Fruit fly (Drosophila melanogaster): ENCODE results near the gene yata.

The yata gene

dm6 chr3R:29761569-29761968, 12.6 kb downstream of the yata start (continued):
- TF ChIP-seq YL-1 (GFP tag; optimal IDR thresholded peaks at IDR 0.05) (no peak), CG32532 (GFP tag; IDR thresholded peaks at IDR 0.05) (no peak), ken (GFP tag; IDR thresholded peaks at IDR 0.05) (no peak), CG9932 (GFP tag; IDR thresholded peaks at IDR 0.05) (peak; percentile 45), CG16863 (GFP tag; optimal IDR thresholded peaks at IDR 0.05) (no peak), Ptx1 (GFP tag; IDR thresholded peaks at IDR 0.05) (no peak), klu (GFP tag; IDR thresholded peaks at IDR 0.05) (no peak)

- TF ChIP-seq CG30020 (tag; optimal IDR thresholded peaks at IDR 0.05) (no peak), CG9817 (tag; optimal IDR thresholded peaks at IDR 0.05) (no peak), CG16863 (GFP tag; optimal IDR thresholded peaks at IDR 0.05) (no peak), CG11504 (tag; optimal IDR thresholded peaks at IDR 0.05) (peak; percentile 7), CG10431 (GFP tag; optimal IDR thresholded peaks at IDR 0.05) (no peak), CG30403 (GFP tag; optimal IDR thresholded peaks at IDR 0.05) (peak; percentile 7), hkb (optimal IDR thresholded peaks at IDR 0.05) (no peak), hkb (GFP tag; IDR thresholded peaks at IDR 0.05) (0 out of 2 replicates have a peak, but pooled peaks have one; percentile 19), CG32767 (GFP tag; IDR thresholded peaks at IDR 0.05) (no peak), slbo (GFP tag; IDR thresholded peaks at IDR 0.05) (peak; percentile 12; the same call in 1 of the 2 replicates), Dip2 (GFP tag; IDR thresholded peaks at IDR 0.05) (no peak), gem (tag; optimal IDR thresholded peaks at IDR 0.05) (peak; percentile 7)
These were observed 13.3 kb downstream of the yata start for dm6 chr3R:29762297-29762696.

dm6 chr3R:29763154-29763553, 14.1 kb downstream of the yata start:
- TF ChIP-seq oc (tag; optimal IDR thresholded peaks at IDR 0.05): no peak
- no peak for TF ChIP-seq CG15696 (tag; optimal IDR thresholded peaks at IDR 0.05)
- TF ChIP-seq vvl (GFP tag; IDR thresholded peaks at IDR 0.05): peak; percentile 57; the same call in 1 of the 2 replicates
- no peak for TF ChIP-seq CG2199 (GFP tag; IDR thresholded peaks at IDR 0.05)
- TF ChIP-seq NFAT (GFP tag; IDR thresholded peaks at IDR 0.05): no peak
- no peak for TF ChIP-seq CG1233 (GFP tag; optimal IDR thresholded peaks at IDR 0.05)
- TF ChIP-seq CG14441 (GFP tag; IDR thresholded peaks at IDR 0.05): 0 out of 2 replicates have a peak, but pooled peaks have one; percentile 21
- TF ChIP-seq CG15269 (tag; optimal IDR thresholded peaks at IDR 0.05): peak; percentile 19
- TF ChIP-seq Ets97D (GFP tag; optimal IDR thresholded peaks at IDR 0.05): peak; percentile 4
- 0 out of 2 replicates have a peak, but pooled peaks have one; percentile 28 for TF ChIP-seq CG17328 (GFP tag; IDR thresholded peaks at IDR 0.05)
- TF ChIP-seq Drgx (GFP tag; IDR thresholded peaks at IDR 0.05): peak; percentile 76
- no peak for TF ChIP-seq sug (tag; optimal IDR thresholded peaks at IDR 0.05)
- peak; percentile 14 for TF ChIP-seq Atf3 (GFP tag; optimal IDR thresholded peaks at IDR 0.05)
- TF ChIP-seq Ada2b (GFP tag; IDR thresholded peaks at IDR 0.05): peak; percentile 53
- no peak for TF ChIP-seq ci (GFP tag; IDR thresholded peaks at IDR 0.05)
- TF ChIP-seq CG13424 (tag; optimal IDR thresholded peaks at IDR 0.05): no peak
- TF ChIP-seq Rfx (GFP tag; IDR thresholded peaks at IDR 0.05): peak; percentile 32; the same call in 1 of the 2 replicates
- TF ChIP-seq fd102C (GFP tag; optimal IDR thresholded peaks at IDR 0.05): no peak
- no peak for TF ChIP-seq toy (GFP tag; IDR thresholded peaks at IDR 0.05)
- TF ChIP-seq CG11085 (GFP tag; IDR thresholded peaks at IDR 0.05): no peak
- peak; percentile 52; the same call in 1 of the 2 replicates for TF ChIP-seq Ptx1 (GFP tag; IDR thresholded peaks at IDR 0.05)
- TF ChIP-seq gsb-n (tag; optimal IDR thresholded peaks at IDR 0.05): no peak
- no peak for TF ChIP-seq nau (GFP tag; optimal IDR thresholded peaks at IDR 0.05)
- no peak for TF ChIP-seq CG1602 (GFP tag; optimal IDR thresholded peaks at IDR 0.05)
- TF ChIP-seq BtbVII (GFP tag; optimal IDR thresholded peaks at IDR 0.05): no peak
- TF ChIP-seq peb (GFP tag; IDR thresholded peaks at IDR 0.05): no peak
- peak; percentile 39 for TF ChIP-seq CG10654 (GFP tag; optimal IDR thresholded peaks at IDR 0.05)
- peak; percentile 25; the same call in 1 of the 2 replicates for TF ChIP-seq E2f1 (GFP tag; IDR thresholded peaks at IDR 0.05)
- no peak for TF ChIP-seq CG34224 (GFP tag; IDR thresholded peaks at IDR 0.05; ENCODE audit: partially characterized antibody)
- TF ChIP-seq CG31224 (GFP tag; IDR thresholded peaks at IDR 0.05): no peak
- peak; percentile 37; the same call in 1 of the 3 replicates for TF ChIP-seq so (GFP tag; IDR thresholded peaks at IDR 0.05)
- TF ChIP-seq Lhr (GFP tag; optimal IDR thresholded peaks at IDR 0.05): no peak
- TF ChIP-seq nom (GFP tag; optimal IDR thresholded peaks at IDR 0.05): peak; percentile 47

Data from whole organism, embryonic.